Worm (Caenorhabditis elegans) whole organism, young adult: ENCODE results near the gene bli-2.

ENCODE experiments used
- F39B2.1 ChIP-seq: fragments of 200-800 bp; sonication (Bioruptor generic); IDR thresholded peaks from 2 replicates; pipeline ENCODE4 v1.3.6; 2022; ENCODE audit warnings: missing genetic modification reagents, missing genetic modification characterization, missing compliant biosample characterization
- Y53F4B.3 ChIP-seq: fragments of 200-800 bp; sonication (Bioruptor generic); IDR thresholded peaks from 2 replicates; pipeline ENCODE4 v1.3.6; 2022; ENCODE audit warnings: missing genetic modification reagents, missing genetic modification characterization, missing compliant biosample characterization
- akir-1 ChIP-seq: fragments of 200-800 bp; sonication (Bioruptor generic); optimal IDR thresholded peaks from 2 replicates; lab custom pipeline; 2018; ENCODE audit warnings: mild to moderate bottlenecking, missing genetic modification characterization, moderate library complexity, missing compliant biosample characterization
- ccch-3 ChIP-seq: fragments of 200-800 bp; sonication (Bioruptor generic); optimal IDR thresholded peaks from 2 replicates; lab custom pipeline; 2018; ENCODE audit warnings: mild to moderate bottlenecking, missing genetic modification characterization, missing compliant biosample characterization
- ceh-79 ChIP-seq: sonication (generic microtip); optimal IDR thresholded peaks from 2 replicates; lab custom pipeline; 2017; ENCODE audit warnings: mild to moderate bottlenecking, missing genetic modification characterization, missing compliant biosample characterization
- efl-1 ChIP-seq: fragments of 150-350 bp; optimal IDR thresholded peaks from 2 replicates; lab custom pipeline; 2014; ENCODE audit warnings: missing biosample characterization, missing genetic modification reagents, missing genetic modification characterization
- ekl-4 ChIP-seq: fragments of 200-800 bp; sonication (Bioruptor generic); IDR thresholded peaks from 2 replicates; pipeline ENCODE4 v1.3.6; 2022; ENCODE audit warnings: missing genetic modification reagents, missing genetic modification characterization, missing compliant biosample characterization
- madf-6 ChIP-seq: fragments of 200-800 bp; sonication (Bioruptor generic); IDR thresholded peaks from 2 replicates; pipeline ENCODE4 v1.3.6; 2022; ENCODE audit warnings: missing genetic modification reagents, missing genetic modification characterization, missing compliant biosample characterization
- nfya-1 ChIP-seq: sonication (generic microtip); optimal IDR thresholded peaks from 2 replicates; lab custom pipeline; 2017; ENCODE audit warnings: antibody characterized with exemption, missing compliant biosample characterization, missing genetic modification characterization, borderline replicate concordance; ENCODE audit not compliant: insufficient read depth
- pha-4 ChIP-seq: fragments of 150-350 bp; sonication (generic microtip); optimal IDR thresholded peaks from 2 replicates; lab custom pipeline; 2014; ENCODE audit warnings: missing biosample characterization, missing genetic modification reagents, missing genetic modification characterization
- repo-1 ChIP-seq: sonication (generic microtip); optimal IDR thresholded peaks from 2 replicates; lab custom pipeline; 2017; ENCODE audit warnings: mild to moderate bottlenecking, missing genetic modification characterization, missing compliant biosample characterization
- snpc-3.4 ChIP-seq: sonication (generic microtip); optimal IDR thresholded peaks from 2 replicates; lab custom pipeline; 2017; ENCODE audit warnings: missing genetic modification characterization, mild to moderate bottlenecking, missing compliant biosample characterization, antibody characterized with exemption, moderate library complexity, missing genotype, missing genetic modification reagents
- unc-130 ChIP-seq: sonication (generic microtip); optimal IDR thresholded peaks from 2 replicates; lab custom pipeline; 2016; ENCODE audit warnings: missing genetic modification reagents, missing genetic modification characterization, missing compliant biosample characterization
- unc-62 ChIP-seq: fragments of 150-350 bp; optimal IDR thresholded peaks from 2 replicates; lab custom pipeline; 2014; ENCODE audit warnings: missing biosample characterization, missing genetic modification reagents, missing genetic modification characterization

DNA sequence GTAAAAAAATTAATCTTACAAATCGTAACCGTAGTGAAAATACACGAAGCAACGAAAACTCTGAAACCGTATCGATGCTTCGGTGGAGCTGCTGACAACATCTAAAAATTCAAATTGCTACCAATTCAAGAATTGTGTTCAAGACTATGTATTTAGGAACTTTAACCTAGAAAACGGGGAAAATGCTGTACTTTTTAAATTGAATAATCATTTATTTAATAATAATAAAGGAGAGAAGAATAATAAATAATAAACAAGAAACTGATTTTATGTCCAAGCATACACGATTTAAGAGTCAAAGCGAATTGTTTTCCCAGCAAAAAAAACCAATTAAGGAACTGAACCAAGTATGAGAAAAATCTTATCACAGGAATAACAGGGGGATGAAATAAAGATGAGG is 17.3 kb upstream of the bli-2 start, which contains the start of gene C25H3.17:
- TF ChIP-seq nfya-1 (tag; lab: Kevin White, UChicago) (no peak), madf-6 (GFP tag; lab: Robert Waterston, UW) (no peak), pha-4 (tag; lab: Kevin White, UChicago) (no peak), ccch-3 (GFP tag; lab: Kevin White, UChicago) (no peak), unc-62 (no peak), ceh-79 (tag; lab: Kevin White, UChicago) (no peak), snpc-3.4 (tag; lab: Kevin White, UChicago) (no peak), Y53F4B.3 (no peak), efl-1 (no peak), ekl-4 (no peak), unc-130 (GFP tag; lab: Kevin White, UChicago) (no peak), F39B2.1 (GFP tag; lab: Robert Waterston, UW) (no peak), akir-1 (GFP tag; lab: Kevin White, UChicago) (no peak), repo-1 (tag; lab: Kevin White, UChicago) (no peak)
